Worm (Caenorhabditis elegans): Measurements from ENCODE around the gene Y52D5A.2.

- TF ChIP-seq flt-1 (GFP tag; IDR thresholded peaks at IDR 0.05) (no peak), med-1 (GFP tag; optimal IDR thresholded peaks at IDR 0.05; ENCODE audit: insufficient read depth) (no peak), tab-1 (GFP tag; IDR thresholded peaks at IDR 0.05) (no peak), ref-1 (GFP tag; conservative IDR thresholded peaks at IDR 0.05) (no peak)
Observed at ce11 chrIV:5501414-5501813, 37.1 kb upstream of the Y52D5A.2 start.
